Worm (Caenorhabditis elegans): ENCODE measurements around the gene unc-45.

- no peak for TF ChIP-seq unc-39 (tag; optimal IDR thresholded peaks at IDR 0.05)
- TF ChIP-seq egl-27 (tag; optimal IDR thresholded peaks at IDR 0.05) = no peak
- no peak for TF ChIP-seq skn-1 (tag; optimal IDR thresholded peaks at IDR 0.05)
- TF ChIP-seq nhr-6 (tag; optimal IDR thresholded peaks at IDR 0.05) = no peak
- TF ChIP-seq mdl-1 (tag; optimal IDR thresholded peaks at IDR 0.05) = no peak
- no peak for TF ChIP-seq lin-39 (tag; optimal IDR thresholded peaks at IDR 0.05)
- TF ChIP-seq crh-2 (tag; optimal IDR thresholded peaks at IDR 0.05) = no peak
- TF ChIP-seq snpc-4 (tag; optimal IDR thresholded peaks at IDR 0.05) = no peak
- no peak for TF ChIP-seq elt-3 (tag; optimal IDR thresholded peaks at IDR 0.05)
- no peak for TF ChIP-seq unc-62 (GFP tag; optimal IDR thresholded peaks at IDR 0.05)
- no peak for TF ChIP-seq F13H6.1 (tag; optimal IDR thresholded peaks at IDR 0.05)
- no peak for TF ChIP-seq ceh-82 (tag; optimal IDR thresholded peaks at IDR 0.05)
Measured at ce11 chrIII:549231-549630, 57.9 kb downstream of the unc-45 start.

All from whole organism, L2 larva.